Worm (Caenorhabditis elegans): ENCODE measurements around the gene C16H3.3.

DNA sequence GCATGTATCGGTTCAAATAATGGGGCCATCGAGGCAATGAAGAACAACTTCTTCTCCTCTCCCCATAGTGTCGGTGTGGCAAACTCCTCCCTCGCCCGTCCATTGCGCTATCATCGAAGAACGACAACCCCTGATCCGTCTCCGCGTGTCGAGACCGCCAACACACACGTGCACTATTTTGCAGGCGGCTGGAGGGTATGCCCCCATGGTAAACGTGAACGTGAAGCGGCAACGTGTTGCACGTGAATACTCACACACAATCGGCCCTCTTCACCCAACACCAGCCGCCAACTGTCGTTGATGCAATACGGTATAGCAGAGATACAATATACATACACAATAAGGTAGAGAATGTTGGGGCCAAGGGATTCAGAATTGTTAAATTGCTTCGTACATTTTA lies 23.3 kb upstream of the C16H3.3 start:
- no peak for TF ChIP-seq pes-1 (GFP tag; IDR thresholded peaks at IDR 0.05)
- no peak for TF ChIP-seq sea-1 (GFP tag; conservative IDR thresholded peaks at IDR 0.05)
- no peak for TF ChIP-seq flt-1 (GFP tag; IDR thresholded peaks at IDR 0.05)
- no peak for TF ChIP-seq ceh-13 (GFP tag; optimal IDR thresholded peaks at IDR 0.05)
- no peak for TF ChIP-seq B0310.2 (tag; optimal IDR thresholded peaks at IDR 0.05)
- TF ChIP-seq F13C5.2 (tag; optimal IDR thresholded peaks at IDR 0.05) = no peak
- no peak for TF ChIP-seq ama-1 (optimal IDR thresholded peaks at IDR 0.05)
- no peak for TF ChIP-seq hnd-1 (tag; optimal IDR thresholded peaks at IDR 0.05)
- TF ChIP-seq tbx-11 (GFP tag; IDR thresholded peaks at IDR 0.05) = no peak

Data from whole organism, early embryonic.